Fruit fly (Drosophila melanogaster): ENCODE data around the gene Hipk.
A peak's percentile ranks its signal among the peaks of the same experiment; 100 is the strongest.

Gene Hipk

DNA sequence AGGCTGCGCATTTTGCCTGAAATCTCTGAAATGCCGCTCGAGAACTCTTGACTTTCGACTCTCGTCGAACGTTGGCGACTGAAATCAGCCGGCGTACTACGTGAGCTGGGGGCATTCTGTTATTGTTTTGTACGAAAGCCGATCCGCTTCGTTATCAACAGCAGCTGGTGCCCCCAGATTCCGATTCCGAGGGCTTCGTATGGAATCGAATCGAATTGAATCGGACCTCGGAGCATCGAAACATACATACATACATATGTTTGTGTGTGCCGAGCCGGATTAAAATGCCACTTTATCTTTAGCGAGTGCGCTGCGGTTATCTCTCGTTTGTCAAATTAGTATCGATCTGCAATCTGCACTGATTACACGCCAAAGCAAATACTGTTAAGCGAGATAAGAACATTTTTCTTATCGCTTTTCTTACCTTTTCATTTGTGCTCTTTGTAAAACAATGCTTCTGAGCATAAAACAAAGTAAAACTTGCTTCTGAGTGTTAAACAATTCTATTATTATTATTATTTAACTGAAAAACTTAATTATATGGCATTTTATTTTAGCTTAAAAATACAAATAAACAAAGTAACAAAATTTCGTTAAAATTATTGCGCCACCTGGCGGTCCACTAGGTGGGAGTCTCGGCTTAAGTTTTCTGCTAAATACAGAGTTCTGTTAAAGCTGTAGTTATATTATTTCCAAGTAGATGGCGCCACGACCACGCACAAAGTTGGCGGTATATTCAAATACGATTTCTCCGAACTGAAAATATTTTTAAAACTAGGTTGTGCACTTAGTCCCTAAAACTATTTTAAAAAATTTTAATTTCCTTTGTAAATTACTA is 63.8 kb downstream of the Hipk start, which contains the start of gene Reg-2 (continued):
- TF ChIP-seq cg (GFP tag; optimal IDR thresholded peaks at IDR 0.05) = peak; percentile 18
- TF ChIP-seq nerfin-2 (GFP tag; IDR thresholded peaks at IDR 0.05; ENCODE audit: partially characterized antibody) = no peak
- TF ChIP-seq emc (GFP tag; optimal IDR thresholded peaks at IDR 0.05) = no peak
- TF ChIP-seq dmrt99B (tag; optimal IDR thresholded peaks at IDR 0.05) = peak; percentile 1
- no peak for TF ChIP-seq gro (GFP tag; optimal IDR thresholded peaks at IDR 0.05)
- peak; percentile 40 for TF ChIP-seq CoRest (tag; optimal IDR thresholded peaks at IDR 0.05)
- TF ChIP-seq org-1 (GFP tag; optimal IDR thresholded peaks at IDR 0.05) = no peak
- no peak for TF ChIP-seq tio (GFP tag; optimal IDR thresholded peaks at IDR 0.05)
- peak; percentile 50 for TF ChIP-seq pros (GFP tag; optimal IDR thresholded peaks at IDR 0.05)
- peak; percentile 80 for TF ChIP-seq sens-2 (GFP tag; IDR thresholded peaks at IDR 0.05)
- no peak for TF ChIP-seq Atf-2 (GFP tag; optimal IDR thresholded peaks at IDR 0.05)
- no peak for TF ChIP-seq HHEX (GFP tag; optimal IDR thresholded peaks at IDR 0.05)
- TF ChIP-seq CG11398 (GFP tag; optimal IDR thresholded peaks at IDR 0.05) = no peak
- TF ChIP-seq lab (GFP tag; optimal IDR thresholded peaks at IDR 0.05) = peak; percentile 4
- TF ChIP-seq CG6683 (GFP tag; optimal IDR thresholded peaks at IDR 0.05) = no peak
- peak in 1 of 2 experiments; percentile 12 for TF ChIP-seq dpn (GFP tag; optimal IDR thresholded peaks at IDR 0.05)
- peak; percentile 37 for TF ChIP-seq nom (GFP tag; optimal IDR thresholded peaks at IDR 0.05)
- TF ChIP-seq mirr (GFP tag; optimal IDR thresholded peaks at IDR 0.05) = peak; percentile 92
- peak; percentile 13 for TF ChIP-seq stwl (tag; optimal IDR thresholded peaks at IDR 0.05)
- no peak for TF ChIP-seq vfl (GFP tag; optimal IDR thresholded peaks at IDR 0.05)
- TF ChIP-seq CG30403 (GFP tag; optimal IDR thresholded peaks at IDR 0.05) = peak; percentile 24
- peak in 1 of 2 experiments; percentile 62 for TF ChIP-seq Hr78 (GFP tag; optimal IDR thresholded peaks at IDR 0.05)
- TF ChIP-seq Hr39 (optimal IDR thresholded peaks at IDR 0.05) = no peak
- peak; percentile 6; the same call in 1 of the 3 replicates for TF ChIP-seq Dbx (GFP tag; IDR thresholded peaks at IDR 0.05)
- no peak for TF ChIP-seq Usf (GFP tag; optimal IDR thresholded peaks at IDR 0.05)
- 0 out of 3 replicates have a peak, but pooled peaks have one; percentile 10 for TF ChIP-seq CG6791 (GFP tag; IDR thresholded peaks at IDR 0.05; ENCODE audit: partially characterized antibody)
- peak; percentile 97 for TF ChIP-seq grn (GFP tag; optimal IDR thresholded peaks at IDR 0.05)
- TF ChIP-seq ttk (GFP tag; IDR thresholded peaks at IDR 0.05) = no peak
- TF ChIP-seq CG9932 (GFP tag; IDR thresholded peaks at IDR 0.05) = peak; percentile 25; the same call in 1 of the 2 replicates
- TF ChIP-seq CG6854 (GFP tag; optimal IDR thresholded peaks at IDR 0.05) = peak; percentile 33
- peak; percentile 42 for TF ChIP-seq CG14710 (tag; optimal IDR thresholded peaks at IDR 0.05)
- 0 out of 2 replicates have a peak, but pooled peaks have one; percentile 17 for TF ChIP-seq CG31441 (GFP tag; IDR thresholded peaks at IDR 0.05)
- TF ChIP-seq run (tag; optimal IDR thresholded peaks at IDR 0.05) = peak; percentile 23
- TF ChIP-seq CG33557 (GFP tag; optimal IDR thresholded peaks at IDR 0.05) = no peak
- TF ChIP-seq CG9817 (tag; optimal IDR thresholded peaks at IDR 0.05) = no peak
- no peak for TF ChIP-seq Ravus (GFP tag; IDR thresholded peaks at IDR 0.05)
- no peak for TF ChIP-seq ssp (GFP tag; IDR thresholded peaks at IDR 0.05)
- TF ChIP-seq amos (GFP tag; IDR thresholded peaks at IDR 0.05; ENCODE audit: partially characterized antibody) = no peak; the same call in 1 of the 2 replicates
- peak; percentile 69 for TF ChIP-seq Lhr (GFP tag; optimal IDR thresholded peaks at IDR 0.05)
- no peak; the same call in 2 of the 3 replicates for TF ChIP-seq CG34422 (GFP tag; IDR thresholded peaks at IDR 0.05)
- peak; percentile 45 for TF ChIP-seq CG12391 (tag; optimal IDR thresholded peaks at IDR 0.05)
- no peak for TF ChIP-seq ab (GFP tag; optimal IDR thresholded peaks at IDR 0.05)
- TF ChIP-seq zen (tag; optimal IDR thresholded peaks at IDR 0.05) = peak; percentile 13
- TF ChIP-seq Side (GFP tag; optimal IDR thresholded peaks at IDR 0.05) = no peak
- peak; percentile 63 for TF ChIP-seq ftz-f1 (GFP tag; optimal IDR thresholded peaks at IDR 0.05)
- peak; percentile 32 for TF ChIP-seq Nf-YC (tag; optimal IDR thresholded peaks at IDR 0.05)
- peak; percentile 31 for TF ChIP-seq CG13296 (GFP tag; optimal IDR thresholded peaks at IDR 0.05)
- no peak for TF ChIP-seq CG11093 (GFP tag; IDR thresholded peaks at IDR 0.05)

All from whole organism, embryonic.